Worm (Caenorhabditis elegans) whole organism, L1 larva: ENCODE results near the gene T12G3.6.

Experiments
- ceh-82 ChIP-seq, 3 experiments: fragments of 150-350 bp in 1 of 3; sonication (generic microtip) in 2 of 3; optimal IDR thresholded peaks; 2 replicates each; lab custom pipeline; 2014 to 2017; ENCODE audit warnings: missing biosample characterization in 3 of 3, missing genetic modification characterization in 3 of 3
- dpl-1 ChIP-seq, 3 experiments: fragments of 150-350 bp in 2 of 3; sonication (generic microtip) in 1 of 3; optimal IDR thresholded peaks; 2 replicates each; lab custom pipeline; 2014 to 2017; ENCODE audit warnings: missing biosample characterization in 3 of 3, missing genetic modification characterization in 3 of 3, missing genetic modification reagents in 3 of 3
- jun-1 ChIP-seq: fragments of 150-350 bp; optimal IDR thresholded peaks from 2 replicates; lab custom pipeline; 2014; ENCODE audit warnings: missing biosample characterization, missing genetic modification reagents, missing genetic modification characterization
- mab-9 ChIP-seq: fragments of 200-800 bp; sonication (Bioruptor generic); IDR thresholded peaks from 2 replicates; pipeline ENCODE4 v1.3.6; 2022; ENCODE audit warnings: missing genetic modification reagents, missing genetic modification characterization, missing compliant biosample characterization
- nhr-12 ChIP-seq: sonication (generic microtip); optimal IDR thresholded peaks from 2 replicates; lab custom pipeline; 2017; ENCODE audit warnings: missing biosample characterization, missing genetic modification characterization

ce11 chrIV:12018920-12019319 lies 12.2 kb downstream of the T12G3.6 start:
- TF ChIP-seq dpl-1 (GFP tag; optimal IDR thresholded peaks at IDR 0.05; lab: Kevin White, UChicago) (no peak), mab-9 (GFP tag; lab: Robert Waterston, UW) (no peak), nhr-12 (tag; lab: Kevin White, UChicago) (no peak), ceh-82 (tag; optimal IDR thresholded peaks at IDR 0.05; lab: Kevin White, UChicago) (no peak), jun-1 (tag; lab: Kevin White, UChicago) (no peak)
